Worm (Caenorhabditis elegans) whole organism, midembryonic: ENCODE results near the gene nspf-2.

Experiments
- flt-1 ChIP-seq: fragments of 200-800 bp; sonication (Bioruptor generic); IDR thresholded peaks from 2 replicates; pipeline ENCODE4 v1.3.6; 2022; ENCODE audit warnings: missing genetic modification characterization, missing compliant biosample characterization
- klf-2 ChIP-seq: fragments of 200-800 bp; sonication (Bioruptor generic); conservative IDR thresholded peaks from 2 replicates; pipeline ENCODE4 v1.3.6; 2022; ENCODE audit warnings: missing genetic modification reagents, missing genetic modification characterization, missing compliant biosample characterization
- tab-1 ChIP-seq: fragments of 200-800 bp; sonication (Bioruptor generic); IDR thresholded peaks from 2 replicates; pipeline ENCODE4 v1.3.6; 2022; ENCODE audit warnings: missing genetic modification characterization, missing compliant biosample characterization
- ztf-23 ChIP-seq: fragments of 200-800 bp; sonication (Bioruptor generic); IDR thresholded peaks from 2 replicates; pipeline ENCODE4 v1.3.6; 2022; ENCODE audit warnings: missing genetic modification reagents, missing genetic modification characterization, missing compliant biosample characterization
- ztf-29 ChIP-seq: fragments of 200-800 bp; sonication (Bioruptor generic); IDR thresholded peaks from 2 replicates; pipeline ENCODE4 v1.3.6; 2022; ENCODE audit warnings: missing genetic modification reagents, missing genetic modification characterization, missing compliant biosample characterization

- TF ChIP-seq ztf-29 (GFP tag; lab: Robert Waterston, UW) (no peak), ztf-23 (GFP tag; lab: Robert Waterston, UW) (no peak), flt-1 (GFP tag; lab: Robert Waterston, UW) (no peak), klf-2 (no peak), tab-1 (GFP tag; lab: Robert Waterston, UW) (no peak)
These were observed 6.4 kb downstream of the nspf-2 start for ce11 chrII:2695079-2695478.
